Fruit fly (Drosophila melanogaster) whole organism, embryonic: ENCODE measurements around the gene CG32713.

Experiments used
- Atf-2 ChIP-seq: fragments of 200-800 bp; sonication (Bioruptor generic); optimal IDR thresholded peaks from 2 replicates; lab custom pipeline; 2016; ENCODE audit warnings: missing biosample characterization, missing genetic modification characterization
- B-H1 ChIP-seq: fragments of 200-800 bp; sonication (Bioruptor generic); IDR thresholded peaks from 3 replicates; pipeline ENCODE4 v1.3.6; 2022; ENCODE audit warnings: missing biosample characterization, missing genetic modification characterization
- CG10147 ChIP-seq: fragments of 200-800 bp; sonication (Bioruptor generic); optimal IDR thresholded peaks from 2 replicates; lab custom pipeline; 2019; ENCODE audit warnings: missing biosample characterization, mild to moderate bottlenecking, missing genetic modification characterization, moderate library complexity
- CG10979 ChIP-seq: fragments of 200-800 bp; sonication (Bioruptor generic); optimal IDR thresholded peaks from 2 replicates; lab custom pipeline; 2018; ENCODE audit warnings: missing biosample characterization, mild to moderate bottlenecking, missing genetic modification characterization, moderate library complexity
- CG11093 ChIP-seq: fragments of 200-800 bp; sonication (Bioruptor generic); IDR thresholded peaks from 3 replicates; pipeline ENCODE4 v1.3.6; 2022; ENCODE audit warnings: missing biosample characterization, missing genetic modification characterization
- CG14441 ChIP-seq: fragments of 200-800 bp; sonication (Bioruptor generic); IDR thresholded peaks from 2 replicates; pipeline ENCODE4 v1.3.6; 2022; ENCODE audit warnings: missing biosample characterization, missing genetic modification characterization
- CG16779 ChIP-seq: fragments of 200-800 bp; sonication (Bioruptor generic); IDR thresholded peaks from 2 replicates; pipeline ENCODE4 v1.3.6; 2022; ENCODE audit warnings: missing biosample characterization, missing genetic modification characterization
- CG17829 ChIP-seq: fragments of 200-800 bp; optimal IDR thresholded peaks from 2 replicates; lab custom pipeline; 2019; ENCODE audit warnings: missing biosample characterization, mild to moderate bottlenecking, missing genetic modification characterization, moderate library complexity
- CG2116 ChIP-seq: fragments of 200-800 bp; sonication (Bioruptor generic); optimal IDR thresholded peaks from 3 replicates; lab custom pipeline; 2018; ENCODE audit warnings: missing biosample characterization, mild to moderate bottlenecking, missing genetic modification characterization
- CG2129 ChIP-seq: fragments of 200-800 bp; sonication (Bioruptor generic); IDR thresholded peaks from 2 replicates; pipeline ENCODE4 v1.3.6; 2022; ENCODE audit warnings: missing biosample characterization, missing genetic modification characterization; ENCODE audit not compliant: partially characterized antibody
- CG30020 ChIP-seq: fragments of 200-800 bp; optimal IDR thresholded peaks from 2 replicates; lab custom pipeline; 2019; ENCODE audit warnings: missing biosample characterization, mild to moderate bottlenecking, missing genetic modification characterization, moderate library complexity
- CG42726 ChIP-seq: fragments of 200-800 bp; sonication (Bioruptor generic); IDR thresholded peaks from 2 replicates; pipeline ENCODE4 v1.3.6; 2022; ENCODE audit warnings: missing biosample characterization, missing genetic modification characterization; ENCODE audit not compliant: partially characterized antibody
- CG6813 ChIP-seq: fragments of 200-800 bp; sonication (Bioruptor generic); optimal IDR thresholded peaks from 2 replicates; lab custom pipeline; 2017; ENCODE audit warnings: missing biosample characterization, missing genetic modification characterization, mild to moderate bottlenecking, moderate library complexity, missing genetic modification reagents
- CG7357 ChIP-seq: fragments of 200-800 bp; sonication (Bioruptor generic); IDR thresholded peaks from 3 replicates; pipeline ENCODE4 v1.3.6; 2022; ENCODE audit warnings: missing biosample characterization, missing genetic modification characterization
- CG8388 ChIP-seq: fragments of 200-800 bp; sonication (Bioruptor generic); optimal IDR thresholded peaks from 2 replicates; lab custom pipeline; 2019; ENCODE audit warnings: missing biosample characterization, mild to moderate bottlenecking, missing genetic modification characterization, moderate library complexity
- CG9876 ChIP-seq: fragments of 200-800 bp; sonication (Bioruptor generic); optimal IDR thresholded peaks from 2 replicates; lab custom pipeline; 2016; ENCODE audit warnings: missing biosample characterization, missing genetic modification characterization
- Dll ChIP-seq: fragments of 200-800 bp; sonication (Bioruptor generic); IDR thresholded peaks from 4 replicates; pipeline ENCODE4 v1.3.6; 2022; ENCODE audit warnings: missing biosample characterization, missing genetic modification characterization; ENCODE audit not compliant: partially characterized antibody
- E2f2 ChIP-seq: fragments of 200-800 bp; sonication (Bioruptor generic); IDR thresholded peaks from 2 replicates; pipeline ENCODE4 v1.3.6; 2022; ENCODE audit warnings: missing biosample characterization, missing genetic modification characterization
- Ets97D ChIP-seq: fragments of 200-800 bp; sonication (Bioruptor generic); optimal IDR thresholded peaks from 3 replicates; lab custom pipeline; 2016; ENCODE audit warnings: missing biosample characterization, missing genetic modification characterization
- HLH54F ChIP-seq: fragments of 200-800 bp; sonication (Bioruptor generic); optimal IDR thresholded peaks from 3 replicates; lab custom pipeline; 2016; ENCODE audit warnings: missing biosample characterization, missing genetic modification characterization
- Hmr ChIP-seq: fragments of 200-800 bp; sonication (Bioruptor generic); optimal IDR thresholded peaks from 3 replicates; lab custom pipeline; 2017; ENCODE audit warnings: mild to moderate bottlenecking, missing biosample characterization, missing genetic modification reagents, missing genetic modification characterization
- Hsf ChIP-seq: fragments of 200-800 bp; sonication (Bioruptor generic); optimal IDR thresholded peaks from 3 replicates; lab custom pipeline; 2016; ENCODE audit warnings: missing biosample characterization, missing genetic modification characterization
- Max ChIP-seq: fragments of 200-800 bp; sonication (Bioruptor generic); optimal IDR thresholded peaks from 2 replicates; lab custom pipeline; 2016; ENCODE audit warnings: missing biosample characterization, mild to moderate bottlenecking, missing genetic modification characterization
- Meics ChIP-seq: fragments of 200-800 bp; sonication (Bioruptor generic); optimal IDR thresholded peaks from 2 replicates; lab custom pipeline; 2017; ENCODE audit warnings: missing biosample characterization, mild to moderate bottlenecking, missing genetic modification characterization
- Mrtf ChIP-seq: fragments of 200-800 bp; sonication (Bioruptor generic); IDR thresholded peaks from 3 replicates; pipeline ENCODE4 v1.3.6; 2022; ENCODE audit warnings: missing biosample characterization, missing genetic modification characterization
- Neu2 ChIP-seq: fragments of 200-800 bp; sonication (Bioruptor generic); optimal IDR thresholded peaks from 3 replicates; lab custom pipeline; 2016; ENCODE audit warnings: missing biosample characterization, missing genetic modification characterization, borderline replicate concordance
- Nf-YA ChIP-seq: fragments of 200-800 bp; sonication (Bioruptor generic); IDR thresholded peaks from 2 replicates; pipeline ENCODE4 v1.3.6; 2022; ENCODE audit warnings: missing biosample characterization, missing genetic modification characterization
- Nf-YB ChIP-seq: fragments of 200-800 bp; sonication (Bioruptor generic); optimal IDR thresholded peaks from 3 replicates; lab custom pipeline; 2019; ENCODE audit warnings: missing biosample characterization, mild to moderate bottlenecking, missing genetic modification characterization, moderate library complexity
- Opbp ChIP-seq: fragments of 200-800 bp; sonication (Bioruptor generic); IDR thresholded peaks from 3 replicates; pipeline ENCODE4 v1.3.6; 2022; ENCODE audit warnings: missing biosample characterization, missing genetic modification characterization; ENCODE audit not compliant: partially characterized antibody
- Usf ChIP-seq: fragments of 200-800 bp; sonication (Bioruptor generic); optimal IDR thresholded peaks from 2 replicates; lab custom pipeline; 2017; ENCODE audit warnings: missing genotype, missing biosample characterization, missing genetic modification characterization
- ab ChIP-seq: fragments of 200-800 bp; sonication (Bioruptor generic); optimal IDR thresholded peaks from 2 replicates; lab custom pipeline; 2016; ENCODE audit warnings: missing biosample characterization, missing genetic modification characterization
- bcd ChIP-seq: fragments of 200-800 bp; sonication (Bioruptor generic); optimal IDR thresholded peaks from 2 replicates; lab custom pipeline; 2017; ENCODE audit warnings: missing biosample characterization, mild to moderate bottlenecking, missing genetic modification characterization
- bigmax ChIP-seq: fragments of 200-800 bp; sonication (Bioruptor generic); optimal IDR thresholded peaks from 2 replicates; lab custom pipeline; 2018; ENCODE audit warnings: missing biosample characterization, mild to moderate bottlenecking, missing genetic modification characterization
- chif ChIP-seq, 2 experiments: fragments of 200-800 bp; sonication (Bioruptor generic); optimal IDR thresholded peaks; 3 replicates each; lab custom pipeline; 2016; ENCODE audit warnings: missing biosample characterization in 2 of 2, missing genetic modification characterization in 2 of 2
- chn ChIP-seq: fragments of 200-800 bp; sonication (Bioruptor generic); optimal IDR thresholded peaks from 2 replicates; lab custom pipeline; 2016; ENCODE audit warnings: missing biosample characterization, missing genetic modification characterization
- ci ChIP-seq: fragments of 200-800 bp; sonication (Bioruptor generic); IDR thresholded peaks from 3 replicates; pipeline ENCODE4 v1.3.6; 2022; ENCODE audit warnings: missing biosample characterization, missing genetic modification characterization
- crp ChIP-seq, 2 experiments: fragments of 200-800 bp; sonication (Bioruptor generic); optimal IDR thresholded peaks; 2 replicates in 1 of 2; 3 replicates in 1 of 2; lab custom pipeline; 2017; ENCODE audit warnings: missing biosample characterization in 2 of 2, missing genetic modification characterization in 2 of 2, mild to moderate bottlenecking in 1 of 2, moderate library complexity in 1 of 2
- cwo ChIP-seq: fragments of 200-800 bp; sonication (Bioruptor generic); optimal IDR thresholded peaks from 3 replicates; lab custom pipeline; 2017; ENCODE audit warnings: missing biosample characterization, missing genetic modification characterization, mild to moderate bottlenecking, moderate library complexity, missing genetic modification reagents
- da ChIP-seq: fragments of 200-800 bp; sonication (Bioruptor generic); optimal IDR thresholded peaks from 2 replicates; lab custom pipeline; 2016; ENCODE audit warnings: missing biosample characterization, missing genetic modification characterization
- dmrt99B ChIP-seq: fragments of 200-800 bp; sonication (Bioruptor generic); optimal IDR thresholded peaks from 2 replicates; lab custom pipeline; 2018; ENCODE audit warnings: missing biosample characterization, mild to moderate bottlenecking, missing genetic modification characterization, moderate library complexity
- esg ChIP-seq: fragments of 200-800 bp; sonication (Bioruptor generic); conservative IDR thresholded peaks from 2 replicates; pipeline ENCODE4 v1.3.6; 2022; ENCODE audit warnings: missing biosample characterization, missing genetic modification characterization
- kay ChIP-seq: fragments of 200-800 bp; sonication (Bioruptor generic); optimal IDR thresholded peaks from 2 replicates; lab custom pipeline; 2016; ENCODE audit warnings: missing biosample characterization, missing genetic modification characterization
- luna ChIP-seq: fragments of 200-800 bp; sonication (Bioruptor generic); optimal IDR thresholded peaks from 2 replicates; lab custom pipeline; 2016; ENCODE audit warnings: missing biosample characterization, missing genetic modification characterization
- nerfin-1 ChIP-seq: fragments of 200-800 bp; sonication (Bioruptor generic); optimal IDR thresholded peaks from 3 replicates; lab custom pipeline; 2019; ENCODE audit warnings: missing biosample characterization, mild to moderate bottlenecking, missing genetic modification characterization, moderate library complexity
- pan ChIP-seq, 4 experiments: fragments of >200 bp in 3 of 4; fragments of 200-800 bp in 1 of 4; sonication (Bioruptor generic) in 1 of 4; optimal IDR thresholded peaks in 3 of 4; IDR thresholded peaks in 1 of 4; 2 replicates each; pipeline versions ENCODE4 v1.3.6 to Lab custom; 2017 to 2022; ENCODE audit warnings: missing biosample characterization in 2 of 4, missing genetic modification characterization in 2 of 4, mixed read lengths in 1 of 4
- pho ChIP-seq: fragments of 200-800 bp; sonication (Bioruptor generic); optimal IDR thresholded peaks from 2 replicates; lab custom pipeline; 2016; ENCODE audit warnings: missing biosample characterization, missing genetic modification characterization
- ssp ChIP-seq: fragments of 200-800 bp; sonication (Bioruptor generic); IDR thresholded peaks from 2 replicates; pipeline ENCODE4 v1.3.6; 2022; ENCODE audit warnings: missing biosample characterization, missing genetic modification characterization
- tll ChIP-seq, 2 experiments: fragments of 200-800 bp in 1 of 2; fragments of >200 bp in 1 of 2; sonication (Bioruptor generic) in 1 of 2; optimal IDR thresholded peaks; 2 replicates each; lab custom pipeline; 2017 to 2019; ENCODE audit warnings: missing biosample characterization in 2 of 2, missing genetic modification characterization in 2 of 2, mild to moderate bottlenecking in 1 of 2, moderate library complexity in 1 of 2
- vnd ChIP-seq: fragments of 200-800 bp; sonication (Bioruptor generic); IDR thresholded peaks from 3 replicates; pipeline ENCODE4 v1.3.6; 2022; ENCODE audit warnings: missing biosample characterization, missing genetic modification characterization; ENCODE audit not compliant: partially characterized antibody
- wor ChIP-seq: fragments of 200-800 bp; sonication (Bioruptor generic); IDR thresholded peaks from 2 replicates; pipeline ENCODE4 v1.3.6; 2022; ENCODE audit warnings: missing biosample characterization, missing genetic modification characterization

The CG32713 gene

dm6 chrX:8461147-8461546 lies 3.7 kb upstream of the CG32713 start, which contains the start of gene Es2 (continued):
- TF ChIP-seq dmrt99B (tag; lab: Kevin White, UChicago) (no peak), Nf-YB (GFP tag; lab: Kevin White, UChicago) (no peak), Meics (GFP tag; lab: Kevin White, UChicago) (no peak), B-H1 (no peak), CG8388 (GFP tag; lab: Kevin White, UChicago) (no peak), kay (GFP tag; lab: Kevin White, UChicago) (no peak), CG6813 (GFP tag; lab: Kevin White, UChicago) (no peak), CG14441 (GFP tag; lab: Robert Waterston, UW) (no peak), CG10147 (GFP tag; lab: Kevin White, UChicago) (peak; percentile 31), CG11093 (GFP tag; lab: Robert Waterston, UW) (no peak), Neu2 (GFP tag; lab: Kevin White, UChicago) (no peak), bigmax (GFP tag; lab: Kevin White, UChicago) (no peak), bcd (GFP tag; lab: Kevin White, UChicago) (no peak), ssp (GFP tag; lab: Robert Waterston, UW) (no peak), da (no peak), CG17829 (peak; percentile 2), HLH54F (GFP tag; lab: Kevin White, UChicago) (no peak), CG42726 (no peak), Hsf (GFP tag; lab: Kevin White, UChicago) (no peak), ci (GFP tag; lab: Robert Waterston, UW) (no peak), CG7357 (GFP tag; lab: Robert Waterston, UW) (no peak), Dll (GFP tag; lab: Robert Waterston, UW) (0 out of 4 replicates have a peak, but pooled peaks have one; percentile 47), esg (GFP tag; lab: Robert Waterston, UW) (no peak), cwo (GFP tag; lab: Kevin White, UChicago) (no peak), Ets97D (GFP tag; lab: Kevin White, UChicago) (no peak), nerfin-1 (tag; lab: Kevin White, UChicago) (no peak), CG10979 (tag; lab: Kevin White, UChicago) (no peak), wor (GFP tag; lab: Robert Waterston, UW) (no peak), vnd (GFP tag; lab: Robert Waterston, UW) (no peak), crp (GFP tag; optimal IDR thresholded peaks at IDR 0.05; lab: Kevin White, UChicago) (no peak), Nf-YA (GFP tag; lab: Robert Waterston, UW) (no peak), Opbp (GFP tag; lab: Robert Waterston, UW) (no peak), chn (no peak), CG2129 (no peak), Hmr (no peak), Max (no peak), luna (GFP tag; lab: Kevin White, UChicago) (no peak), tll (GFP tag; optimal IDR thresholded peaks at IDR 0.05; lab: Kevin White, UChicago) (no peak), Usf (GFP tag; lab: Kevin White, UChicago) (no peak), pho (no peak), Atf-2 (no peak), chif (GFP tag; optimal IDR thresholded peaks at IDR 0.05; lab: Kevin White, UChicago) (no peak), ab (no peak), CG9876 (GFP tag; lab: Kevin White, UChicago) (no peak), Mrtf (GFP tag; lab: Robert Waterston, UW) (no peak), pan (optimal IDR thresholded peaks at IDR 0.05; lab: Kevin White, UChicago) (no peak), pan (GFP tag; optimal IDR thresholded peaks at IDR 0.05 in 1 of 2, IDR thresholded peaks at IDR 0.05 in 1 of 2) (no peak), E2f2 (GFP tag; lab: Robert Waterston, UW) (peak; percentile 90), CG2116 (peak; percentile 39), CG16779 (GFP tag; lab: Robert Waterston, UW) (no peak), CG30020 (no peak)
